Worm (Caenorhabditis elegans): ENCODE data around the gene C49F5.3.

C49F5.3 gene

DNA sequence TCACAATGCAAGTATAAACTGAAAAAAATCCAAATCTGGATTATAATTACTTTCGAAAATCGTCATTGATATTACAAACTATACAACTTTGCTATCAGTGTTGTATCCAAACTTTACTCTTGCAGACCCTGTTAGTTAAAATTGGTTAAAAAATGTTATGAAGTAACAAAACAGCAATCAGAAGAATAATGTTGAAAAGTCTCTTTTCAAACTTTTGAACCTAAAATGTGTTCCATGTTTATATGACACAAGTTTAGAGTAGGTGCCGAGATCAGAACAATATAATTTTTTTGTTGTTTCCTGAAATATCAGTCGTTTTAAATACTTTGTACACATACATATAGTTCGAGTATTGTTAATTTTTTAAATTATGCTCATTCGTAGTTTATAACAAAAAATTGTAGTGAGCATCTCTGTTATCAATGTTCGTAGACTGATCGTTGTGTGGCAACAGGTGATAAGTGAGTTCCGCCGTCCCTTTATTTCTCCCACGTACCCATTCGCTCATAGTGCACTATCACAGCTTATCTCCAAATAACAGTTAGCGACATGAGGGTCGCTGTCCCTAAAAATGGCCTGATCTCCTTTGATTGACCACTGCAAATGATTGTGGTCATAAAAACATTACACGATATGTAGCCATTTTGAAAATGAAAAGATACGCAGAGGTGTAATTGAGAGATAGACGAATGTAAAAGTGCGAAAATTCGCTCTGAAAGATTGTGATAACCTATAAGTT, 21.2 kb downstream of the C49F5.3 start (continued):
- TF ChIP-seq ceh-44 (GFP tag; IDR thresholded peaks at IDR 0.05), result no peak
- no peak for TF ChIP-seq rbr-2 (tag; optimal IDR thresholded peaks at IDR 0.05)
- TF ChIP-seq egl-27 (tag; optimal IDR thresholded peaks at IDR 0.05), result no peak
- TF ChIP-seq unc-39 (tag; optimal IDR thresholded peaks at IDR 0.05), result no peak
- no peak for TF ChIP-seq T20F7.1 (GFP tag; optimal IDR thresholded peaks at IDR 0.05)
- TF ChIP-seq madf-5 (GFP tag; IDR thresholded peaks at IDR 0.05), result no peak
- TF ChIP-seq nhr-11 (tag; optimal IDR thresholded peaks at IDR 0.05), result no peak
- TF ChIP-seq snpc-4 (tag; optimal IDR thresholded peaks at IDR 0.05), result no peak
- no peak for TF ChIP-seq zfp-2 (tag; optimal IDR thresholded peaks at IDR 0.05)
- no peak for TF ChIP-seq mep-1 (tag; optimal IDR thresholded peaks at IDR 0.05)
- TF ChIP-seq lsy-2 (tag; optimal IDR thresholded peaks at IDR 0.05), result no peak
- TF ChIP-seq nhr-102 (tag; optimal IDR thresholded peaks at IDR 0.05), result peak; percentile 63
- TF ChIP-seq mxl-2 (GFP tag; conservative IDR thresholded peaks at IDR 0.05), result no peak
- TF ChIP-seq unc-62 (GFP tag; optimal IDR thresholded peaks at IDR 0.05 in 1 of 2), result no peak
- no peak for TF ChIP-seq unc-62 (tag; optimal IDR thresholded peaks at IDR 0.05)
- TF ChIP-seq madf-9 (GFP tag; conservative IDR thresholded peaks at IDR 0.05), result 0 out of 2 replicates have a peak, but pooled peaks have one; percentile 4
- TF ChIP-seq pqm-1 (tag; optimal IDR thresholded peaks at IDR 0.05), result peak; percentile 33
- no peak for TF ChIP-seq mes-2 (tag; optimal IDR thresholded peaks at IDR 0.05; ENCODE audit: poor library complexity, severe bottlenecking)
- TF ChIP-seq nhr-111 (GFP tag; optimal IDR thresholded peaks at IDR 0.05), result no peak
- TF ChIP-seq Y5F2A.4 (GFP tag; optimal IDR thresholded peaks at IDR 0.05), result no peak
- TF ChIP-seq tra-1 (GFP tag; IDR thresholded peaks at IDR 0.05), result peak; percentile 71; the same call in 1 of the 2 replicates
- no peak for TF ChIP-seq lim-7 (GFP tag; IDR thresholded peaks at IDR 0.05)
- TF ChIP-seq dpl-1 (GFP tag; optimal IDR thresholded peaks at IDR 0.05), result no peak
- no peak for TF ChIP-seq ceh-82 (tag; optimal IDR thresholded peaks at IDR 0.05)
- no peak for TF ChIP-seq ctbp-1 (GFP tag; IDR thresholded peaks at IDR 0.05)
- no peak for TF ChIP-seq fkh-10 (GFP tag; optimal IDR thresholded peaks at IDR 0.05)
- no peak for TF ChIP-seq nhr-237 (tag; optimal IDR thresholded peaks at IDR 0.05)
- TF ChIP-seq sdz-12 (GFP tag; optimal IDR thresholded peaks at IDR 0.05), result no peak
- no peak for TF ChIP-seq fos-1 (tag; optimal IDR thresholded peaks at IDR 0.05)
- TF ChIP-seq hmg-1.1 (GFP tag; IDR thresholded peaks at IDR 0.05), result no peak
- TF ChIP-seq ces-1 (GFP tag; optimal IDR thresholded peaks at IDR 0.05), result no peak
- no peak for TF ChIP-seq ceh-28 (tag; optimal IDR thresholded peaks at IDR 0.05)
- 0 out of 2 replicates have a peak, but pooled peaks have one; percentile 46 for TF ChIP-seq T26A8.4 (GFP tag; IDR thresholded peaks at IDR 0.05)
- no peak for TF ChIP-seq hlh-30 (tag; optimal IDR thresholded peaks at IDR 0.05; ENCODE audit: insufficient read depth)
- peak; percentile 77 for TF ChIP-seq dve-1 (tag; optimal IDR thresholded peaks at IDR 0.05; ENCODE audit: insufficient read depth)
- no peak for TF ChIP-seq Y105C5A.15 (GFP tag; IDR thresholded peaks at IDR 0.05)
- TF ChIP-seq zfp-3 (GFP tag; conservative IDR thresholded peaks at IDR 0.05), result no peak
- TF ChIP-seq ceh-20 (GFP tag; IDR thresholded peaks at IDR 0.05), result 0 out of 2 replicates have a peak, but pooled peaks have one; percentile 38
- TF ChIP-seq nhr-41 (GFP tag; IDR thresholded peaks at IDR 0.05), result peak; percentile 75; the same call in 1 of the 2 replicates
- no peak for TF ChIP-seq F44E2.7 (GFP tag; IDR thresholded peaks at IDR 0.05)
- no peak for TF ChIP-seq vab-7 (GFP tag; IDR thresholded peaks at IDR 0.05)
- no peak for TF ChIP-seq ama-1 (optimal IDR thresholded peaks at IDR 0.05)
- TF ChIP-seq aha-1 (tag), result peak; percentile 93
- no peak for TF ChIP-seq unc-130 (GFP tag; optimal IDR thresholded peaks at IDR 0.05)
- TF ChIP-seq daf-8 (GFP tag; IDR thresholded peaks at IDR 0.05), result no peak
- no peak for TF ChIP-seq dmd-9 (GFP tag; IDR thresholded peaks at IDR 0.05)
- TF ChIP-seq ceh-62 (tag; optimal IDR thresholded peaks at IDR 0.05), result no peak
- no peak for TF ChIP-seq daf-12 (tag; optimal IDR thresholded peaks at IDR 0.05)
- TF ChIP-seq R02D3.7 (tag; optimal IDR thresholded peaks at IDR 0.05), result no peak
- no peak for TF ChIP-seq daf-16 (GFP tag; optimal IDR thresholded peaks at IDR 0.05)
- TF ChIP-seq daf-16 (tag; optimal IDR thresholded peaks at IDR 0.05), result peak; percentile 74
- peak; percentile 69 for TF ChIP-seq nhr-48 (tag; optimal IDR thresholded peaks at IDR 0.05)
